Worm (Caenorhabditis elegans) whole organism, L2 larva: ENCODE results near the gene nhr-56.
A peak's percentile ranks its signal among the peaks of the same experiment; 100 is the strongest.

Source experiments
- C34F6.9 ChIP-seq: fragments of 150-350 bp; optimal IDR thresholded peaks from 2 replicates; lab custom pipeline; 2014; ENCODE audit warnings: missing biosample characterization, missing genetic modification characterization
- F13H6.1 ChIP-seq: sonication (generic microtip); optimal IDR thresholded peaks from 2 replicates; lab custom pipeline; 2016; ENCODE audit warnings: missing genetic modification characterization, missing compliant biosample characterization
- R02D3.7 ChIP-seq: fragments of 150-350 bp; optimal IDR thresholded peaks from 2 replicates; lab custom pipeline; 2014; ENCODE audit warnings: missing biosample characterization, missing genetic modification characterization
- Y55F3AM.14 ChIP-seq: fragments of 200-800 bp; sonication (Bioruptor generic); optimal IDR thresholded peaks from 2 replicates; lab custom pipeline; 2018; ENCODE audit warnings: mild to moderate bottlenecking, missing genetic modification characterization, missing compliant biosample characterization
- ZK546.5 ChIP-seq: sonication (generic microtip); optimal IDR thresholded peaks from 2 replicates; lab custom pipeline; 2017; ENCODE audit warnings: missing biosample characterization, missing genetic modification characterization
- alr-1 ChIP-seq: fragments of 150-350 bp; optimal IDR thresholded peaks from 2 replicates; lab custom pipeline; 2014; ENCODE audit warnings: missing biosample characterization, missing genetic modification characterization
- aly-2 ChIP-seq: fragments of 150-350 bp; optimal IDR thresholded peaks from 2 replicates; lab custom pipeline; 2014; ENCODE audit warnings: missing biosample characterization, missing genetic modification characterization
- ama-1 ChIP-seq: fragments of 150-350 bp; optimal IDR thresholded peaks from 2 replicates; lab custom pipeline; 2018; ENCODE audit warnings: inconsistent platforms
- blmp-1 ChIP-seq: sonication (generic microtip); optimal IDR thresholded peaks from 2 replicates; lab custom pipeline; 2017; ENCODE audit warnings: missing genetic modification characterization, mild to moderate bottlenecking, missing compliant biosample characterization, antibody characterized with exemption, moderate library complexity; ENCODE audit not compliant: insufficient read depth
- ceh-16 ChIP-seq: fragments of 150-350 bp; optimal IDR thresholded peaks from 2 replicates; lab custom pipeline; 2014; ENCODE audit warnings: missing biosample characterization, missing genetic modification characterization
- ceh-82 ChIP-seq: fragments of 150-350 bp; optimal IDR thresholded peaks from 2 replicates; lab custom pipeline; 2014; ENCODE audit warnings: missing biosample characterization, missing genetic modification characterization
- crh-2 ChIP-seq: sonication (generic microtip); optimal IDR thresholded peaks from 2 replicates; lab custom pipeline; 2017; ENCODE audit warnings: missing biosample characterization, missing genetic modification characterization
- dmd-4 ChIP-seq: sonication (generic microtip); optimal IDR thresholded peaks from 2 replicates; lab custom pipeline; 2017; ENCODE audit warnings: missing biosample characterization, missing genetic modification characterization
- egl-27 ChIP-seq: sonication (generic microtip); optimal IDR thresholded peaks from 3 replicates; lab custom pipeline; 2017; ENCODE audit warnings: missing biosample characterization, missing genetic modification reagents, missing genetic modification characterization
- elt-1 ChIP-seq: fragments of 150-350 bp; optimal IDR thresholded peaks from 2 replicates; lab custom pipeline; 2014; ENCODE audit warnings: missing biosample characterization, missing genetic modification characterization
- elt-3 ChIP-seq: sonication (generic microtip); optimal IDR thresholded peaks from 2 replicates; lab custom pipeline; 2017; ENCODE audit warnings: missing biosample characterization, missing genetic modification characterization
- fos-1 ChIP-seq: fragments of 150-350 bp; optimal IDR thresholded peaks from 2 replicates; lab custom pipeline; 2014; ENCODE audit warnings: missing biosample characterization, missing genetic modification characterization
- gmeb-1 ChIP-seq: fragments of 150-350 bp; optimal IDR thresholded peaks from 2 replicates; lab custom pipeline; 2014; ENCODE audit warnings: missing biosample characterization, missing genetic modification characterization
- lin-11 ChIP-seq: fragments of 150-350 bp; sonication (generic microtip); optimal IDR thresholded peaks from 2 replicates; lab custom pipeline; 2014; ENCODE audit warnings: missing biosample characterization, missing genetic modification characterization, inconsistent platforms, mixed read lengths
- lin-13 ChIP-seq: fragments of 150-350 bp; optimal IDR thresholded peaks from 2 replicates; lab custom pipeline; 2014; ENCODE audit warnings: missing biosample characterization, missing genetic modification reagents, missing genetic modification characterization
- lin-39 ChIP-seq: fragments of 150-350 bp; optimal IDR thresholded peaks from 2 replicates; lab custom pipeline; 2014; ENCODE audit warnings: missing biosample characterization, missing genetic modification reagents, missing genetic modification characterization
- lsy-2 ChIP-seq, 2 experiments: fragments of 150-350 bp in 1 of 2; sonication (generic microtip) in 1 of 2; optimal IDR thresholded peaks; 2 replicates each; lab custom pipeline; 2014 to 2017; ENCODE audit warnings: missing biosample characterization in 2 of 2, missing genetic modification characterization in 2 of 2
- mab-5 ChIP-seq: fragments of 150-350 bp; optimal IDR thresholded peaks from 2 replicates; lab custom pipeline; 2014; ENCODE audit warnings: missing biosample characterization, missing genetic modification characterization
- mbf-1 ChIP-seq: sonication (generic microtip); optimal IDR thresholded peaks from 2 replicates; lab custom pipeline; 2017; ENCODE audit warnings: missing biosample characterization, missing genetic modification characterization
- mdl-1 ChIP-seq, 2 experiments: fragments of 150-350 bp in 1 of 2; sonication (generic microtip) in 1 of 2; optimal IDR thresholded peaks; 2 replicates each; lab custom pipeline; 2017; ENCODE audit warnings: missing biosample characterization in 2 of 2, missing genetic modification characterization in 2 of 2
- nhr-10 ChIP-seq: sonication (generic microtip); optimal IDR thresholded peaks from 2 replicates; lab custom pipeline; 2017; ENCODE audit warnings: missing biosample characterization, missing genetic modification characterization
- nhr-11 ChIP-seq: fragments of 150-350 bp; optimal IDR thresholded peaks from 2 replicates; lab custom pipeline; 2014; ENCODE audit warnings: missing biosample characterization, missing genetic modification characterization
- nhr-12 ChIP-seq: fragments of 150-350 bp; optimal IDR thresholded peaks from 2 replicates; lab custom pipeline; 2014; ENCODE audit warnings: missing biosample characterization, missing genetic modification characterization
- nhr-129 ChIP-seq: fragments of 150-350 bp; optimal IDR thresholded peaks from 2 replicates; lab custom pipeline; 2014; ENCODE audit warnings: missing biosample characterization, missing genetic modification characterization
- nhr-21 ChIP-seq: fragments of 150-350 bp; optimal IDR thresholded peaks from 2 replicates; lab custom pipeline; 2014; ENCODE audit warnings: missing biosample characterization, missing genetic modification characterization
- nhr-23 ChIP-seq: fragments of 150-350 bp; optimal IDR thresholded peaks from 2 replicates; lab custom pipeline; 2014; ENCODE audit warnings: missing biosample characterization, missing genetic modification reagents, missing genetic modification characterization
- nhr-237 ChIP-seq: fragments of 150-350 bp; optimal IDR thresholded peaks from 2 replicates; lab custom pipeline; 2014; ENCODE audit warnings: missing biosample characterization, missing genetic modification characterization
- nhr-25 ChIP-seq: fragments of 150-350 bp; sonication (generic microtip); optimal IDR thresholded peaks from 3 replicates; lab custom pipeline; 2014; ENCODE audit warnings: missing biosample characterization, missing genetic modification characterization
- nhr-6 ChIP-seq: fragments of 150-350 bp; optimal IDR thresholded peaks from 2 replicates; lab custom pipeline; 2014; ENCODE audit warnings: missing biosample characterization, missing genetic modification characterization
- nhr-77 ChIP-seq: fragments of 150-350 bp; optimal IDR thresholded peaks from 2 replicates; lab custom pipeline; 2014; ENCODE audit warnings: missing biosample characterization, missing genetic modification characterization
- peb-1 ChIP-seq: fragments of 150-350 bp; optimal IDR thresholded peaks from 2 replicates; lab custom pipeline; 2014; ENCODE audit warnings: missing biosample characterization, missing genetic modification characterization
- sem-4 ChIP-seq: fragments of 150-350 bp; optimal IDR thresholded peaks from 2 replicates; lab custom pipeline; 2014; ENCODE audit warnings: missing biosample characterization, missing genetic modification reagents, missing genetic modification characterization
- skn-1 ChIP-seq: sonication (generic microtip); optimal IDR thresholded peaks from 2 replicates; lab custom pipeline; 2017; ENCODE audit warnings: missing biosample characterization, missing genetic modification characterization
- sma-3 ChIP-seq: sonication (generic microtip); optimal IDR thresholded peaks from 2 replicates; lab custom pipeline; 2016; ENCODE audit warnings: missing genetic modification reagents, missing genetic modification characterization, missing compliant biosample characterization
- sma-9 ChIP-seq, 2 experiments: fragments of 150-350 bp in 1 of 2; sonication (generic microtip) in 1 of 2; optimal IDR thresholded peaks; 2 replicates each; lab custom pipeline; 2014 to 2016; ENCODE audit warnings: missing genetic modification characterization in 2 of 2, mild to moderate bottlenecking in 1 of 2, missing biosample characterization in 1 of 2, missing compliant biosample characterization in 1 of 2, missing genetic modification reagents in 1 of 2, moderate library complexity in 1 of 2
- snpc-4 ChIP-seq: fragments of 150-350 bp; optimal IDR thresholded peaks from 2 replicates; lab custom pipeline; 2014; ENCODE audit warnings: missing biosample characterization, missing genetic modification characterization
- unc-39 ChIP-seq: fragments of 150-350 bp; optimal IDR thresholded peaks from 2 replicates; lab custom pipeline; 2014; ENCODE audit warnings: missing biosample characterization, missing genetic modification characterization
- unc-55 ChIP-seq: fragments of 150-350 bp; sonication (generic microtip); optimal IDR thresholded peaks from 3 replicates; lab custom pipeline; 2014; ENCODE audit warnings: missing biosample characterization, missing genetic modification reagents, missing genetic modification characterization
- unc-62 ChIP-seq: fragments of 150-350 bp; optimal IDR thresholded peaks from 2 replicates; lab custom pipeline; 2014; ENCODE audit warnings: missing biosample characterization, missing genetic modification reagents, missing genetic modification characterization
- zag-1 ChIP-seq: fragments of 150-350 bp; optimal IDR thresholded peaks from 2 replicates; lab custom pipeline; 2014; ENCODE audit warnings: missing biosample characterization, missing genetic modification characterization
- ztf-1 ChIP-seq: fragments of 200-800 bp; sonication (Bioruptor generic); conservative IDR thresholded peaks from 2 replicates; pipeline ENCODE4 v1.3.6; 2022; ENCODE audit warnings: missing genetic modification characterization, missing compliant biosample characterization
- ztf-11 ChIP-seq: sonication (generic microtip); optimal IDR thresholded peaks from 2 replicates; lab custom pipeline; 2017; ENCODE audit warnings: missing biosample characterization, missing genetic modification characterization
- ztf-4 ChIP-seq: fragments of 150-350 bp; optimal IDR thresholded peaks from 2 replicates; lab custom pipeline; 2014; ENCODE audit warnings: missing biosample characterization, missing genetic modification characterization

The nhr-56 gene

DNA sequence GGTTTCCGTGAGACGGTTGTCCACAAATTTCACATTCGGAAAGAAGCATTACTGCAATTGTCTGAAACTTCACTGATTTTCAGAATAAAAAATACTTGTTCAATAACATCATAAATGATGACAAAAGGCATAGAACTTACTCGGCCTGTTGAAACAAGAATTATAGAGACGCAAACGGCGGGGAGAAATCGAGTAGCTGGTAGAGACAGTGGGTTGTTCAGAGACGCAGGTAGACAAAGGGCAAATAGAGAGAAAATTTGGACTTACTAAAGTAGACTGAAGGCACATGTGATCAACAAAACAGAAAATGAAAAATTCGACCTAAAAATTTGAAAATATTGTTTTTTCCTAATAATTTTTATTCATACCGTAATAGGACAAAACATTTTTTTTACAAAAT is 40.9 kb downstream of the nhr-56 start, which contains the start of gene nhr-182:
Gene nhr-182 (minus strand): TSS at position 178 of the 400 bp plus-strand sequence.
- TF ChIP-seq lin-39 (no peak), unc-55 (GFP tag; lab: Kevin White, UChicago) (no peak), aly-2 (tag; lab: Kevin White, UChicago) (no peak), crh-2 (peak; percentile 49), ceh-16 (no peak), nhr-12 (tag; lab: Kevin White, UChicago) (no peak), sma-3 (GFP tag; lab: Kevin White, UChicago) (no peak), ZK546.5 (no peak), mab-5 (tag; lab: Kevin White, UChicago) (no peak), C34F6.9 (tag; lab: Kevin White, UChicago) (peak; percentile 27), lin-13 (GFP tag; lab: Kevin White, UChicago) (no peak), nhr-237 (tag; lab: Kevin White, UChicago) (no peak), egl-27 (no peak), Y55F3AM.14 (GFP tag; lab: Kevin White, UChicago) (no peak), lsy-2 (tag; optimal IDR thresholded peaks at IDR 0.05; lab: Kevin White, UChicago) (peak in 1 of 2 experiments; percentile 28), mdl-1 (tag; optimal IDR thresholded peaks at IDR 0.05; lab: Kevin White, UChicago) (no peak), ama-1 (lab: Kevin White, UChicago) (no peak), zag-1 (no peak), blmp-1 (tag; lab: Kevin White, UChicago) (no peak), mbf-1 (tag; lab: Kevin White, UChicago) (no peak), ztf-1 (no peak), gmeb-1 (tag; lab: Kevin White, UChicago) (no peak), nhr-23 (tag; lab: Kevin White, UChicago) (no peak), ztf-4 (no peak), nhr-11 (tag; lab: Kevin White, UChicago) (no peak), sem-4 (tag; lab: Kevin White, UChicago) (no peak), fos-1 (tag; lab: Kevin White, UChicago) (peak; percentile 18), elt-1 (tag; lab: Kevin White, UChicago) (no peak), snpc-4 (no peak), elt-3 (tag; lab: Kevin White, UChicago) (no peak), unc-39 (tag; lab: Kevin White, UChicago) (no peak), dmd-4 (tag; lab: Kevin White, UChicago) (no peak), nhr-77 (tag; lab: Kevin White, UChicago) (no peak), sma-9 (GFP tag; optimal IDR thresholded peaks at IDR 0.05; lab: Kevin White, UChicago) (peak; percentile 19), sma-9 (tag; optimal IDR thresholded peaks at IDR 0.05; lab: Kevin White, UChicago) (no peak), nhr-25 (tag; lab: Kevin White, UChicago) (no peak), skn-1 (peak; percentile 86), alr-1 (tag; lab: Kevin White, UChicago) (no peak), F13H6.1 (tag; lab: Kevin White, UChicago) (peak; percentile 6), nhr-10 (tag; lab: Kevin White, UChicago) (no peak), ztf-11 (tag; lab: Kevin White, UChicago) (no peak), lin-11 (tag; lab: Kevin White, UChicago) (no peak), peb-1 (tag; lab: Kevin White, UChicago) (no peak), nhr-21 (tag; lab: Kevin White, UChicago) (no peak), ceh-82 (tag; lab: Kevin White, UChicago) (no peak), nhr-6 (no peak), unc-62 (GFP tag; lab: Kevin White, UChicago) (no peak), R02D3.7 (tag; lab: Kevin White, UChicago) (no peak), nhr-129 (tag; lab: Kevin White, UChicago) (peak; percentile 28)
